Fruit fly (Drosophila melanogaster) whole organism, embryonic: ENCODE data around the gene CG15212.

ENCODE experiments used
- Blimp-1 ChIP-seq: fragments of 200-800 bp; sonication (Bioruptor generic); optimal IDR thresholded peaks from 3 replicates; lab custom pipeline; 2018; ENCODE audit warnings: missing biosample characterization, missing genetic modification characterization, mild to moderate bottlenecking, moderate library complexity, missing genetic modification reagents
- CG10321 ChIP-seq: fragments of 200-800 bp; sonication (Bioruptor generic); IDR thresholded peaks from 2 replicates; pipeline ENCODE4 v1.3.6; 2022; ENCODE audit warnings: missing biosample characterization, missing genetic modification characterization
- CG11093 ChIP-seq: fragments of 200-800 bp; sonication (Bioruptor generic); IDR thresholded peaks from 3 replicates; pipeline ENCODE4 v1.3.6; 2022; ENCODE audit warnings: missing biosample characterization, missing genetic modification characterization
- CG12071 ChIP-seq: fragments of 200-800 bp; sonication (Bioruptor generic); optimal IDR thresholded peaks from 3 replicates; lab custom pipeline; 2018; ENCODE audit warnings: missing biosample characterization, mild to moderate bottlenecking, missing genetic modification characterization
- CG1233 ChIP-seq: fragments of 200-800 bp; sonication (Bioruptor generic); optimal IDR thresholded peaks from 4 replicates; lab custom pipeline; 2018; ENCODE audit warnings: missing biosample characterization, mild to moderate bottlenecking, missing genetic modification characterization
- CG14050 ChIP-seq: fragments of 200-800 bp; sonication (Bioruptor generic); IDR thresholded peaks from 3 replicates; pipeline ENCODE4 v1.3.6; 2022; ENCODE audit warnings: missing biosample characterization, missing genetic modification characterization
- CG15479 ChIP-seq: fragments of 200-800 bp; sonication (Bioruptor generic); optimal IDR thresholded peaks from 3 replicates; lab custom pipeline; 2019; ENCODE audit warnings: missing biosample characterization, mild to moderate bottlenecking, missing genetic modification characterization, moderate library complexity
- CG18011 ChIP-seq: fragments of 200-800 bp; sonication (Bioruptor generic); optimal IDR thresholded peaks from 2 replicates; lab custom pipeline; 2017; ENCODE audit warnings: missing biosample characterization, missing genetic modification characterization, mild to moderate bottlenecking, moderate library complexity, missing genotype
- CG30431 ChIP-seq: fragments of 200-800 bp; sonication (Bioruptor generic); optimal IDR thresholded peaks from 2 replicates; lab custom pipeline; 2017; ENCODE audit warnings: missing biosample characterization, missing genetic modification characterization
- CG32532 ChIP-seq: fragments of 200-800 bp; sonication (Bioruptor generic); IDR thresholded peaks from 2 replicates; pipeline ENCODE4 v1.3.6; 2022; ENCODE audit warnings: missing biosample characterization, missing genetic modification characterization
- CG34376 ChIP-seq: fragments of 200-800 bp; sonication (Bioruptor generic); optimal IDR thresholded peaks from 2 replicates; lab custom pipeline; 2018; ENCODE audit warnings: missing biosample characterization, mild to moderate bottlenecking, missing genetic modification characterization
- CG34422 ChIP-seq: fragments of 200-800 bp; sonication (Bioruptor generic); IDR thresholded peaks from 3 replicates; pipeline ENCODE4 v1.3.6; 2022; ENCODE audit warnings: missing biosample characterization, missing genetic modification characterization
- CG42726 ChIP-seq: fragments of 200-800 bp; sonication (Bioruptor generic); IDR thresholded peaks from 2 replicates; pipeline ENCODE4 v1.3.6; 2022; ENCODE audit warnings: missing biosample characterization, missing genetic modification characterization; ENCODE audit not compliant: partially characterized antibody
- CG4820 ChIP-seq: fragments of 200-800 bp; sonication (Bioruptor generic); optimal IDR thresholded peaks from 3 replicates; lab custom pipeline; 2016; ENCODE audit warnings: missing biosample characterization, missing genetic modification characterization
- CG7963 ChIP-seq: fragments of 200-800 bp; sonication (Bioruptor generic); IDR thresholded peaks from 3 replicates; pipeline ENCODE4 v1.3.6; 2022; ENCODE audit warnings: missing biosample characterization, missing genetic modification characterization; ENCODE audit not compliant: partially characterized antibody
- CTCF ChIP-seq: fragments of 200-800 bp; sonication (Bioruptor generic); optimal IDR thresholded peaks from 2 replicates; lab custom pipeline; 2017; ENCODE audit warnings: missing biosample characterization, mild to moderate bottlenecking, missing genetic modification characterization, moderate library complexity
- Camta ChIP-seq: fragments of 200-800 bp; sonication (Bioruptor generic); optimal IDR thresholded peaks from 2 replicates; lab custom pipeline; 2016; ENCODE audit warnings: missing biosample characterization, missing genetic modification characterization
- Dbx ChIP-seq: fragments of 200-800 bp; sonication (Bioruptor generic); IDR thresholded peaks from 3 replicates; pipeline ENCODE4 v1.3.6; 2022; ENCODE audit warnings: missing biosample characterization, missing genetic modification characterization
- Dref ChIP-seq: fragments of 200-800 bp; sonication (Bioruptor generic); IDR thresholded peaks from 2 replicates; pipeline ENCODE4 v1.3.6; 2022; ENCODE audit warnings: missing biosample characterization, missing genetic modification characterization
- E2f2 ChIP-seq: fragments of 200-800 bp; sonication (Bioruptor generic); IDR thresholded peaks from 2 replicates; pipeline ENCODE4 v1.3.6; 2022; ENCODE audit warnings: missing biosample characterization, missing genetic modification characterization
- Hmr ChIP-seq: fragments of 200-800 bp; sonication (Bioruptor generic); optimal IDR thresholded peaks from 3 replicates; lab custom pipeline; 2017; ENCODE audit warnings: mild to moderate bottlenecking, missing biosample characterization, missing genetic modification reagents, missing genetic modification characterization
- Hr3 ChIP-seq: fragments of 200-800 bp; sonication (Bioruptor generic); optimal IDR thresholded peaks from 3 replicates; lab custom pipeline; 2016; ENCODE audit warnings: missing biosample characterization, missing genetic modification characterization
- NfI ChIP-seq: fragments of 200-800 bp; sonication (Bioruptor generic); optimal IDR thresholded peaks from 3 replicates; lab custom pipeline; 2018; ENCODE audit warnings: missing biosample characterization, mild to moderate bottlenecking, missing genetic modification characterization, moderate library complexity
- Oli ChIP-seq: fragments of 200-800 bp; sonication (Bioruptor generic); optimal IDR thresholded peaks from 2 replicates; lab custom pipeline; 2018; ENCODE audit warnings: missing biosample characterization, mild to moderate bottlenecking, missing genetic modification characterization, moderate library complexity
- Rfx ChIP-seq: fragments of 200-800 bp; sonication (Bioruptor generic); IDR thresholded peaks from 2 replicates; pipeline ENCODE4 v1.3.6; 2022; ENCODE audit warnings: missing biosample characterization, missing genetic modification characterization
- Rx ChIP-seq: fragments of 200-800 bp; sonication (Bioruptor generic); IDR thresholded peaks from 2 replicates; pipeline ENCODE4 v1.3.6; 2022; ENCODE audit warnings: missing biosample characterization, missing genetic modification characterization
- Taf1 ChIP-seq: fragments of 200-800 bp; sonication (Bioruptor generic); IDR thresholded peaks from 2 replicates; pipeline ENCODE4 v1.3.6; 2022; ENCODE audit warnings: missing biosample characterization, missing genetic modification characterization
- Usf ChIP-seq: fragments of 200-800 bp; sonication (Bioruptor generic); optimal IDR thresholded peaks from 2 replicates; lab custom pipeline; 2017; ENCODE audit warnings: missing genotype, missing biosample characterization, missing genetic modification characterization
- Xbp1 ChIP-seq: fragments of 200-800 bp; sonication (Bioruptor generic); optimal IDR thresholded peaks from 3 replicates; lab custom pipeline; 2016; ENCODE audit warnings: missing biosample characterization, mild to moderate bottlenecking, missing genetic modification characterization
- YL-1 ChIP-seq: fragments of 200-800 bp; sonication (Bioruptor generic); optimal IDR thresholded peaks from 3 replicates; lab custom pipeline; 2017; ENCODE audit warnings: missing biosample characterization, mild to moderate bottlenecking, missing genetic modification characterization
- al ChIP-seq: fragments of 200-800 bp; sonication (Bioruptor generic); IDR thresholded peaks from 2 replicates; pipeline ENCODE4 v1.3.6; 2022; ENCODE audit warnings: missing biosample characterization, missing genetic modification characterization
- bbx ChIP-seq: fragments of 200-800 bp; sonication (Bioruptor generic); IDR thresholded peaks from 2 replicates; pipeline ENCODE4 v1.3.6; 2022; ENCODE audit warnings: missing biosample characterization, missing genetic modification characterization; ENCODE audit not compliant: partially characterized antibody
- dati ChIP-seq: fragments of 200-800 bp; sonication (Bioruptor generic); IDR thresholded peaks from 2 replicates; pipeline ENCODE4 v1.3.6; 2022; ENCODE audit warnings: missing biosample characterization, missing genetic modification characterization
- dimm ChIP-seq: fragments of 200-800 bp; sonication (Bioruptor generic); IDR thresholded peaks from 2 replicates; pipeline ENCODE4 v1.3.6; 2022; ENCODE audit warnings: missing biosample characterization, missing genetic modification characterization
- dysf ChIP-seq: fragments of 200-800 bp; sonication (Bioruptor generic); IDR thresholded peaks from 3 replicates; pipeline ENCODE4 v1.3.6; 2022; ENCODE audit warnings: missing biosample characterization, missing genetic modification characterization
- gem ChIP-seq: fragments of 200-800 bp; sonication (Bioruptor generic); optimal IDR thresholded peaks from 2 replicates; lab custom pipeline; 2019; ENCODE audit warnings: missing biosample characterization, mild to moderate bottlenecking, missing genetic modification characterization, moderate library complexity
- gsb ChIP-seq: fragments of 200-800 bp; sonication (Bioruptor generic); IDR thresholded peaks from 2 replicates; pipeline ENCODE4 v1.3.6; 2022; ENCODE audit warnings: missing biosample characterization, missing genetic modification characterization
- hb ChIP-seq: fragments of 200-800 bp; sonication (Bioruptor generic); IDR thresholded peaks from 3 replicates; pipeline ENCODE4 v1.3.6; 2022; ENCODE audit warnings: missing biosample characterization, missing genetic modification characterization; ENCODE audit not compliant: partially characterized antibody
- knrl ChIP-seq: fragments of 200-800 bp; sonication (Bioruptor generic); IDR thresholded peaks from 3 replicates; pipeline ENCODE4 v1.3.6; 2022; ENCODE audit warnings: missing biosample characterization, missing genetic modification characterization; ENCODE audit not compliant: partially characterized antibody
- psq ChIP-seq: fragments of 200-800 bp; sonication (Bioruptor generic); optimal IDR thresholded peaks from 2 replicates; lab custom pipeline; 2017; ENCODE audit warnings: missing biosample characterization, missing genetic modification characterization
- pum ChIP-seq: fragments of 200-800 bp; sonication (Bioruptor generic); optimal IDR thresholded peaks from 2 replicates; lab custom pipeline; 2016; ENCODE audit warnings: missing biosample characterization, missing genetic modification characterization
- ro ChIP-seq: fragments of 200-800 bp; sonication (Bioruptor generic); IDR thresholded peaks from 2 replicates; pipeline ENCODE4 v1.3.6; 2022; ENCODE audit warnings: missing biosample characterization, missing genetic modification characterization
- sc ChIP-seq, 3 experiments: fragments of >200 bp in 2 of 3; fragments of 200-800 bp in 1 of 3; sonication (Bioruptor generic) in 1 of 3; optimal IDR thresholded peaks; 2 replicates in 2 of 3; 3 replicates in 1 of 3; lab custom pipeline; 2017; ENCODE audit warnings: mild to moderate bottlenecking in 1 of 3, missing biosample characterization in 1 of 3, missing genetic modification characterization in 1 of 3, missing genetic modification reagents in 1 of 3
- sd ChIP-seq: fragments of 200-800 bp; sonication (Bioruptor generic); optimal IDR thresholded peaks from 3 replicates; lab custom pipeline; 2018; ENCODE audit warnings: missing biosample characterization, mild to moderate bottlenecking, missing genetic modification characterization, moderate library complexity
- sug ChIP-seq: fragments of 200-800 bp; optimal IDR thresholded peaks from 2 replicates; lab custom pipeline; 2019; ENCODE audit warnings: missing biosample characterization, mild to moderate bottlenecking, missing genetic modification characterization, moderate library complexity
- tll ChIP-seq, 2 experiments: fragments of 200-800 bp in 1 of 2; fragments of >200 bp in 1 of 2; sonication (Bioruptor generic) in 1 of 2; optimal IDR thresholded peaks; 2 replicates each; lab custom pipeline; 2017 to 2019; ENCODE audit warnings: missing biosample characterization in 2 of 2, missing genetic modification characterization in 2 of 2, mild to moderate bottlenecking in 1 of 2, moderate library complexity in 1 of 2
- trem ChIP-seq: fragments of 200-800 bp; optimal IDR thresholded peaks from 3 replicates; lab custom pipeline; 2019; ENCODE audit warnings: missing biosample characterization, mild to moderate bottlenecking, missing genetic modification characterization, moderate library complexity
- twi ChIP-seq: fragments of 200-800 bp; optimal IDR thresholded peaks from 2 replicates; lab custom pipeline; 2019; ENCODE audit warnings: missing biosample characterization, mild to moderate bottlenecking, missing genetic modification characterization, moderate library complexity
- tx ChIP-seq: fragments of 200-800 bp; sonication (Bioruptor generic); optimal IDR thresholded peaks from 2 replicates; lab custom pipeline; 2016; ENCODE audit warnings: missing biosample characterization, missing genetic modification characterization
- zen ChIP-seq: fragments of 200-800 bp; sonication (Bioruptor generic); optimal IDR thresholded peaks from 3 replicates; lab custom pipeline; 2018; ENCODE audit warnings: missing biosample characterization, mild to moderate bottlenecking, missing genetic modification characterization, moderate library complexity

The CG15212 gene

dm6 chr3L:5133704-5134430, 2.5 kb downstream of the CG15212 start, which contains the start of gene Yod1 (continued):
- TF ChIP-seq CG15479 (GFP tag; lab: Kevin White, UChicago) (no peak), Blimp-1 (GFP tag; lab: Kevin White, UChicago) (no peak), pum (GFP tag; lab: Kevin White, UChicago) (no peak), CG30431 (GFP tag; lab: Kevin White, UChicago) (no peak), E2f2 (peak; percentile 98), dati (GFP tag; lab: Robert Waterston, UW) (no peak), CG10321 (GFP tag; lab: Robert Waterston, UW) (no peak), Rfx (no peak), dysf (GFP tag; lab: Robert Waterston, UW) (no peak), twi (tag; lab: Kevin White, UChicago) (no peak), gem (tag; lab: Kevin White, UChicago) (peak; percentile 18), zen (peak; percentile 1), CTCF (GFP tag; lab: Kevin White, UChicago) (peak; percentile 63), gsb (GFP tag; lab: Robert Waterston, UW) (no peak), Hr3 (GFP tag; lab: Kevin White, UChicago) (no peak), hb (GFP tag; lab: Robert Waterston, UW) (peak; percentile 66; the same call in 2 of the 3 replicates), Oli (no peak), tx (GFP tag; lab: Kevin White, UChicago) (no peak), CG42726 (GFP tag; lab: Robert Waterston, UW) (no peak), Taf1 (GFP tag; lab: Robert Waterston, UW) (no peak), sd (peak; percentile 47), Dbx (GFP tag; lab: Robert Waterston, UW) (no peak), Hmr (GFP tag; lab: Kevin White, UChicago) (no peak), knrl (GFP tag; lab: Robert Waterston, UW) (peak; percentile 62), ro (GFP tag; lab: Robert Waterston, UW) (no peak), Camta (GFP tag; lab: Kevin White, UChicago) (no peak), sug (tag; lab: Kevin White, UChicago) (no peak), Rx (GFP tag; lab: Robert Waterston, UW) (no peak), CG18011 (GFP tag; lab: Kevin White, UChicago) (no peak), CG34376 (GFP tag; lab: Kevin White, UChicago) (no peak), bbx (GFP tag; lab: Robert Waterston, UW) (peak; percentile 67), sc (optimal IDR thresholded peaks at IDR 0.05; lab: Kevin White, UChicago) (no peak), sc (GFP tag; optimal IDR thresholded peaks at IDR 0.05; lab: Kevin White, UChicago) (no peak), Xbp1 (GFP tag; lab: Kevin White, UChicago) (no peak), al (GFP tag; lab: Robert Waterston, UW) (no peak), psq (no peak), Usf (GFP tag; lab: Kevin White, UChicago) (no peak), YL-1 (GFP tag; lab: Kevin White, UChicago) (no peak), CG11093 (GFP tag; lab: Robert Waterston, UW) (no peak), NfI (no peak), CG12071 (no peak), CG7963 (GFP tag; lab: Robert Waterston, UW) (peak; percentile 73), Dref (GFP tag; lab: Robert Waterston, UW) (peak; percentile 94), CG32532 (GFP tag; lab: Robert Waterston, UW) (no peak), dimm (no peak), trem (peak; percentile 98), CG14050 (GFP tag; lab: Robert Waterston, UW) (no peak), CG4820 (GFP tag; lab: Kevin White, UChicago) (no peak), tll (GFP tag; optimal IDR thresholded peaks at IDR 0.05; lab: Kevin White, UChicago) (no peak), CG1233 (GFP tag; lab: Kevin White, UChicago) (no peak), CG34422 (GFP tag; lab: Robert Waterston, UW) (no peak)
